Worm (Caenorhabditis elegans) whole organism, young adult: ENCODE results near the gene set-9.
A peak's percentile ranks its signal among the peaks of the same experiment; 100 is the strongest.

ENCODE experiments used
- F52B5.7 ChIP-seq: sonication (generic microtip); optimal IDR thresholded peaks from 2 replicates; lab custom pipeline; 2016; ENCODE audit warnings: mild to moderate bottlenecking, missing genetic modification characterization, missing compliant biosample characterization
- snpc-1.1 ChIP-seq: sonication (generic microtip); optimal IDR thresholded peaks from 2 replicates; lab custom pipeline; 2017; ENCODE audit warnings: missing genetic modification characterization, mild to moderate bottlenecking, missing compliant biosample characterization, antibody characterized with exemption, moderate library complexity, missing genotype, missing genetic modification reagents; ENCODE audit not compliant: insufficient read depth

- TF ChIP-seq F52B5.7 (tag; lab: Kevin White, UChicago) (no peak), snpc-1.1 (tag; lab: Kevin White, UChicago) (peak; percentile 41)
Measured at ce11 chrIV:4265951-4266350, 41.7 kb upstream of the set-9 start.
